Worm (Caenorhabditis elegans): ENCODE measurements around the gene Y14H12A.2.

DNA sequence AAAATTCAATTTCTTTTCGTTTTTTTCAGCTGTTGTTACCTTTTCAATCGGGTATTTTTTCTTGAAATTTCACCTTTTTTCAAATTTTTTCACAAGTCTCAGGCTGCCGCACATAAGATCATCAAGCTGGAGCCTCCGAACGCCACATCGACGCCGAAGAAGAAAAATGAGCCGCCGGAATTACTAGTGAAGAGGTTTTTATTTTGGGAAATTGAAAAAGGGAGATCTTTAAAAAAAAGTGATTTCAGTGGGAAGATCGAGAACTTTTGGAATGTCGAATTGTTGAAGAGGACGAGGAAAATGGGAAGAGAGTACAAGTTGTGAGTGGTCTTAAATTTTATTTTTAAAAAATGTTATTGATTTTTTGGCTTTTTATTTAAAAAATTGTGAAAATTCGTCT is 39.4 kb downstream of the Y14H12A.2 start, which contains the start of gene sea-2:
- TF ChIP-seq ces-1 (GFP tag; optimal IDR thresholded peaks at IDR 0.05) (no peak), vab-15 (tag; optimal IDR thresholded peaks at IDR 0.05) (no peak), elt-2 (tag; optimal IDR thresholded peaks at IDR 0.05) (no peak)
